Worm (Caenorhabditis elegans): ENCODE data around the gene ZK112.4.

- TF ChIP-seq tab-1 (GFP tag; IDR thresholded peaks at IDR 0.05) (no peak), ztf-29 (GFP tag; IDR thresholded peaks at IDR 0.05) (no peak), ref-1 (GFP tag; conservative IDR thresholded peaks at IDR 0.05) (no peak), T22C8.4 (GFP tag; IDR thresholded peaks at IDR 0.05) (no peak)
These were observed 6.3 kb downstream of the ZK112.4 start for ce11 chrIII:7723412-7724068.

Data from whole organism, midembryonic.